Worm (Caenorhabditis elegans) whole organism, L2 larva: Measurements from ENCODE around the gene W06G6.20.
"Not testable (repeated sequence)": the region's sequence is repeated elsewhere in the genome, so short reads cannot be mapped to it uniquely, and the experiment has no call there.

ENCODE experiments used
- C34F6.9 ChIP-seq: fragments of 150-350 bp; optimal IDR thresholded peaks from 2 replicates; lab custom pipeline; 2014; ENCODE audit warnings: missing biosample characterization, missing genetic modification characterization
- F13H6.1 ChIP-seq: sonication (generic microtip); optimal IDR thresholded peaks from 2 replicates; lab custom pipeline; 2016; ENCODE audit warnings: missing genetic modification characterization, missing compliant biosample characterization
- R02D3.7 ChIP-seq: fragments of 150-350 bp; optimal IDR thresholded peaks from 2 replicates; lab custom pipeline; 2014; ENCODE audit warnings: missing biosample characterization, missing genetic modification characterization
- Y55F3AM.14 ChIP-seq: fragments of 200-800 bp; sonication (Bioruptor generic); optimal IDR thresholded peaks from 2 replicates; lab custom pipeline; 2018; ENCODE audit warnings: mild to moderate bottlenecking, missing genetic modification characterization, missing compliant biosample characterization
- alr-1 ChIP-seq: fragments of 150-350 bp; optimal IDR thresholded peaks from 2 replicates; lab custom pipeline; 2014; ENCODE audit warnings: missing biosample characterization, missing genetic modification characterization
- ama-1 ChIP-seq: fragments of 150-350 bp; optimal IDR thresholded peaks from 2 replicates; lab custom pipeline; 2018; ENCODE audit warnings: inconsistent platforms
- blmp-1 ChIP-seq: sonication (generic microtip); optimal IDR thresholded peaks from 2 replicates; lab custom pipeline; 2017; ENCODE audit warnings: missing genetic modification characterization, mild to moderate bottlenecking, missing compliant biosample characterization, antibody characterized with exemption, moderate library complexity; ENCODE audit not compliant: insufficient read depth
- ceh-16 ChIP-seq: fragments of 150-350 bp; optimal IDR thresholded peaks from 2 replicates; lab custom pipeline; 2014; ENCODE audit warnings: missing biosample characterization, missing genetic modification characterization
- ceh-82 ChIP-seq: fragments of 150-350 bp; optimal IDR thresholded peaks from 2 replicates; lab custom pipeline; 2014; ENCODE audit warnings: missing biosample characterization, missing genetic modification characterization
- elt-1 ChIP-seq: fragments of 150-350 bp; optimal IDR thresholded peaks from 2 replicates; lab custom pipeline; 2014; ENCODE audit warnings: missing biosample characterization, missing genetic modification characterization
- elt-3 ChIP-seq: sonication (generic microtip); optimal IDR thresholded peaks from 2 replicates; lab custom pipeline; 2017; ENCODE audit warnings: missing biosample characterization, missing genetic modification characterization
- fos-1 ChIP-seq: fragments of 150-350 bp; optimal IDR thresholded peaks from 2 replicates; lab custom pipeline; 2014; ENCODE audit warnings: missing biosample characterization, missing genetic modification characterization
- gmeb-1 ChIP-seq: fragments of 150-350 bp; optimal IDR thresholded peaks from 2 replicates; lab custom pipeline; 2014; ENCODE audit warnings: missing biosample characterization, missing genetic modification characterization
- lin-11 ChIP-seq: fragments of 150-350 bp; sonication (generic microtip); optimal IDR thresholded peaks from 2 replicates; lab custom pipeline; 2014; ENCODE audit warnings: missing biosample characterization, missing genetic modification characterization, inconsistent platforms, mixed read lengths
- lin-13 ChIP-seq: fragments of 150-350 bp; optimal IDR thresholded peaks from 2 replicates; lab custom pipeline; 2014; ENCODE audit warnings: missing biosample characterization, missing genetic modification reagents, missing genetic modification characterization
- lin-39 ChIP-seq: fragments of 150-350 bp; optimal IDR thresholded peaks from 2 replicates; lab custom pipeline; 2014; ENCODE audit warnings: missing biosample characterization, missing genetic modification reagents, missing genetic modification characterization
- lsy-2 ChIP-seq, 2 experiments: fragments of 150-350 bp in 1 of 2; sonication (generic microtip) in 1 of 2; optimal IDR thresholded peaks; 2 replicates each; lab custom pipeline; 2014 to 2017; ENCODE audit warnings: missing biosample characterization in 2 of 2, missing genetic modification characterization in 2 of 2
- mbf-1 ChIP-seq: sonication (generic microtip); optimal IDR thresholded peaks from 2 replicates; lab custom pipeline; 2017; ENCODE audit warnings: missing biosample characterization, missing genetic modification characterization
- nhr-11 ChIP-seq: fragments of 150-350 bp; optimal IDR thresholded peaks from 2 replicates; lab custom pipeline; 2014; ENCODE audit warnings: missing biosample characterization, missing genetic modification characterization
- nhr-12 ChIP-seq: fragments of 150-350 bp; optimal IDR thresholded peaks from 2 replicates; lab custom pipeline; 2014; ENCODE audit warnings: missing biosample characterization, missing genetic modification characterization
- nhr-129 ChIP-seq: fragments of 150-350 bp; optimal IDR thresholded peaks from 2 replicates; lab custom pipeline; 2014; ENCODE audit warnings: missing biosample characterization, missing genetic modification characterization
- nhr-21 ChIP-seq: fragments of 150-350 bp; optimal IDR thresholded peaks from 2 replicates; lab custom pipeline; 2014; ENCODE audit warnings: missing biosample characterization, missing genetic modification characterization
- nhr-237 ChIP-seq: fragments of 150-350 bp; optimal IDR thresholded peaks from 2 replicates; lab custom pipeline; 2014; ENCODE audit warnings: missing biosample characterization, missing genetic modification characterization
- nhr-25 ChIP-seq: fragments of 150-350 bp; sonication (generic microtip); optimal IDR thresholded peaks from 3 replicates; lab custom pipeline; 2014; ENCODE audit warnings: missing biosample characterization, missing genetic modification characterization
- nhr-6 ChIP-seq: fragments of 150-350 bp; optimal IDR thresholded peaks from 2 replicates; lab custom pipeline; 2014; ENCODE audit warnings: missing biosample characterization, missing genetic modification characterization
- nhr-77 ChIP-seq: fragments of 150-350 bp; optimal IDR thresholded peaks from 2 replicates; lab custom pipeline; 2014; ENCODE audit warnings: missing biosample characterization, missing genetic modification characterization
- peb-1 ChIP-seq: fragments of 150-350 bp; optimal IDR thresholded peaks from 2 replicates; lab custom pipeline; 2014; ENCODE audit warnings: missing biosample characterization, missing genetic modification characterization
- sem-4 ChIP-seq: fragments of 150-350 bp; optimal IDR thresholded peaks from 2 replicates; lab custom pipeline; 2014; ENCODE audit warnings: missing biosample characterization, missing genetic modification reagents, missing genetic modification characterization
- sma-9 ChIP-seq, 2 experiments: fragments of 150-350 bp in 1 of 2; sonication (generic microtip) in 1 of 2; optimal IDR thresholded peaks; 2 replicates each; lab custom pipeline; 2014 to 2016; ENCODE audit warnings: missing genetic modification characterization in 2 of 2, mild to moderate bottlenecking in 1 of 2, missing biosample characterization in 1 of 2, missing compliant biosample characterization in 1 of 2, missing genetic modification reagents in 1 of 2, moderate library complexity in 1 of 2
- snpc-4 ChIP-seq: fragments of 150-350 bp; optimal IDR thresholded peaks from 2 replicates; lab custom pipeline; 2014; ENCODE audit warnings: missing biosample characterization, missing genetic modification characterization
- unc-39 ChIP-seq: fragments of 150-350 bp; optimal IDR thresholded peaks from 2 replicates; lab custom pipeline; 2014; ENCODE audit warnings: missing biosample characterization, missing genetic modification characterization
- ztf-11 ChIP-seq: sonication (generic microtip); optimal IDR thresholded peaks from 2 replicates; lab custom pipeline; 2017; ENCODE audit warnings: missing biosample characterization, missing genetic modification characterization
- ztf-4 ChIP-seq: fragments of 150-350 bp; optimal IDR thresholded peaks from 2 replicates; lab custom pipeline; 2014; ENCODE audit warnings: missing biosample characterization, missing genetic modification characterization

W06G6.20 gene

ce11 chrV:16671190-16671589 is 23.0 kb upstream of the W06G6.20 start, which contains the start of gene str-61:
str-61 (minus strand) TSS chrV:16671290.
- TF ChIP-seq mbf-1 (no peak), nhr-25 (tag; lab: Kevin White, UChicago) (no peak), ztf-4 (tag; lab: Kevin White, UChicago) (no peak), elt-1 (tag; lab: Kevin White, UChicago) (no peak), nhr-21 (no peak), sem-4 (tag; lab: Kevin White, UChicago) (no peak), lsy-2 (tag; optimal IDR thresholded peaks at IDR 0.05; lab: Kevin White, UChicago) (no peak), ama-1 (no peak), lin-11 (tag; lab: Kevin White, UChicago) (no peak), R02D3.7 (no peak), unc-39 (tag; lab: Kevin White, UChicago) (no peak), sma-9 (GFP tag; optimal IDR thresholded peaks at IDR 0.05; lab: Kevin White, UChicago) (no peak), sma-9 (tag; optimal IDR thresholded peaks at IDR 0.05; lab: Kevin White, UChicago) (no peak), alr-1 (no peak), gmeb-1 (tag; lab: Kevin White, UChicago) (no peak), nhr-11 (tag; lab: Kevin White, UChicago) (no peak)

DNA sequence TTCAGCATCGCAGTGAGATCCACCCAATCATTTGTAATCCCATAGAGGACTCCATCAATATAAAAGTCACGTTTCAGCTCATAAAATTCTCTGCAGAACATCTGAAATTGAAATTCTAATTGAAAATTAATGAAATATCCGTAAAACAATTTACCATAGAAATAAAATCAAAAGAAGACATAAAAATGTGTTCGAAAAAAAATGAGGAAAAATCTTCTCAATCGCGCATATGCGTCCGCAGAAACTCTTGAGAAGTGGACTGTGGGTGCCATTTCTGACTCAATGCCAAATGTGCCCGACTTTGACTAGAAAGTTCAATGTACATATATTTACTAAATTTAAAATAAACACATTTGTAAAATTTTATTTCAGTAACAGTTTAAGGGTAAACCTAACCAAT is 20.3 kb upstream of the W06G6.20 start, which contains the start of gene F14F8.9:
Gene F14F8.9 (minus strand): TSS at position 101 of the 400 bp plus-strand sequence.
- no peak for TF ChIP-seq nhr-6 (tag; lab: Kevin White, UChicago)
- TF ChIP-seq nhr-237 (tag; lab: Kevin White, UChicago) = no peak
- no peak for TF ChIP-seq F13H6.1 (tag; lab: Kevin White, UChicago)

DNA sequence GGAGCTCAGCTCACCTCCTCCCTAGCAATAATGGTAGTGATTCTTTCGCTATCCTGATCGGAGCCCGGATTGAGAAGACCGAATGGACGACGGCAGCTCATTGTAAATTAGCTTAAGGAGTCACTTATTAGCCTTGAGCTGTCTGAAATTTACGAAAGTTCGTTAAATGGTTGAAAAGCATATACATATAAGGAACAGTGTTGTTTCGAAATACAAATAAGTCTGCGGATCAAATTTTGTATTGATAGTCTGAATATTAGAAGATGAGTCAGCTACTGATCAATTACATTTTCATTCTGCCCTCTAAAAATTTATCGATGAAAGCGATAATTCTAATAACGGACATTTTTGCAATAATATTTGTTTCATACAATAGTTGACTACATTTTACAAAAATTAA is 18.5 kb upstream of the W06G6.20 start, which contains the start of gene F14F8.14:
Gene F14F8.14 (minus strand): TSS at position 101 of the 400 bp plus-strand sequence.
- TF ChIP-seq ztf-11 (tag; lab: Kevin White, UChicago) (no peak), nhr-12 (tag; lab: Kevin White, UChicago) (no peak), elt-1 (tag; lab: Kevin White, UChicago) (no peak), ceh-82 (tag; lab: Kevin White, UChicago) (no peak), nhr-77 (tag; lab: Kevin White, UChicago) (no peak), snpc-4 (tag; lab: Kevin White, UChicago) (no peak), fos-1 (tag; lab: Kevin White, UChicago) (no peak), sma-9 (GFP tag; optimal IDR thresholded peaks at IDR 0.05; lab: Kevin White, UChicago) (no peak), sma-9 (tag; optimal IDR thresholded peaks at IDR 0.05; lab: Kevin White, UChicago) (no peak), nhr-129 (tag; lab: Kevin White, UChicago) (no peak)
- TF ChIP-seq, all 48 proteins: peak for 0

- not testable (repeated sequence) for TF ChIP-seq fos-1 (tag; lab: Kevin White, UChicago); lin-39 (tag; lab: Kevin White, UChicago); lin-13 (GFP tag; lab: Kevin White, UChicago)
Measured at ce11 chrV:16660816-16661215, 12.6 kb upstream of the W06G6.20 start, which contains the start of gene Y70C5B.2. Y70C5B.2 (minus strand) TSS chrV:16660916.

ce11 chrV:16654242-16654641 is 6.1 kb upstream of the W06G6.20 start, which contains the start of gene W06G6.15:
W06G6.15 (plus strand) TSS chrV:16654542.
- TF ChIP-seq nhr-11 (tag; lab: Kevin White, UChicago); sma-9 (GFP tag; optimal IDR thresholded peaks at IDR 0.05; lab: Kevin White, UChicago); sma-9 (tag; optimal IDR thresholded peaks at IDR 0.05; lab: Kevin White, UChicago); nhr-21: not testable (repeated sequence)

DNA sequence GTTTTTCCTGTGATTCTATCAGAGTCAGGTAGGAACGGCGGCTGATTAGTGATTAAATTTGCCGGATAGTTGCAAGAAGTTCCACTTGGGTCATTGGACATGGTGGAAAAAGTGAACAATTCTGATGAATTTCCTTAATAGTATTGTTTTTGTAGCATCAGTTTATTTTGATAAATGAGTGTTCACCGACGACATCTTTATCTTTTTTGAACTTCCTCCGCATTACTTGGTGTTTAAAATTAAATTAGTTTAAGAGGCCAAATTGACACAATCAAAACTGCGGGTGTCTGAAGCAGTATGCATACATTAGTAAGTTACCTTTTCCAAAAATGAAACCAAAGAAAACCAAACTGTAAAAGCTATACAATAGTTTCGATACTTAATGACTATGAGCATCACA is 1.0 kb upstream of the W06G6.20 start, which contains the start of gene W06G6.11:
Gene W06G6.11 (minus strand): TSS at position 101 of the 400 bp plus-strand sequence.
- not testable (repeated sequence) for TF ChIP-seq elt-3 (tag; lab: Kevin White, UChicago); nhr-237 (tag; lab: Kevin White, UChicago); nhr-21

- TF ChIP-seq peb-1 (no peak), Y55F3AM.14 (GFP tag; lab: Kevin White, UChicago) (no peak), ceh-16 (tag; lab: Kevin White, UChicago) (no peak), F13H6.1 (tag; lab: Kevin White, UChicago) (no peak), nhr-77 (tag; lab: Kevin White, UChicago) (no peak), mbf-1 (no peak), sma-9 (GFP tag; optimal IDR thresholded peaks at IDR 0.05; lab: Kevin White, UChicago) (no peak), sma-9 (tag; optimal IDR thresholded peaks at IDR 0.05; lab: Kevin White, UChicago) (no peak), C34F6.9 (tag; lab: Kevin White, UChicago) (no peak), ama-1 (no peak), blmp-1 (tag; lab: Kevin White, UChicago) (no peak)
Measured at ce11 chrV:16647093-16647492, 1.1 kb downstream of the W06G6.20 start, which contains the start of gene W06G6.10. W06G6.10 (minus strand) TSS chrV:16647193.
